Worm (Caenorhabditis elegans): ENCODE results near the gene cri-2.
A peak's percentile ranks its signal among the peaks of the same experiment; 100 is the strongest.

The cri-2 gene

DNA sequence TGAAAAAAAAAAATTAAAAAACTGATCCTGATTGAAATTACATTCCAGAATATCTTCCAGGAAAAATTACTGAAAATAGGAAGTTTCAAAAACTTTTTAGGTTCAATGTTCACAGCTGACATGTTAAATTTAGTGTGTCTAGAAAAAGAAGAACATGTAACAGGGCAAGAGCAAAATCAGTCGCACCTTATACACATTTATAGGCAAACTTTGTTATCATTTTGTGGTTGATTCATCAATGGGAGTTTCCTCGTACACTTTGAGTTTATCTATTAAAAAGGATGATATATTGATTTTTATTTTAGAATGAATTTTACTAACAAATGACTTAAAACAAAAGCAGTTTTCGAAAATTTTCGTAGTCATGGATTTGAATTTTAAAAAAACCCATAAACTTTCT, 41.6 kb downstream of the cri-2 start:
- TF ChIP-seq F23B12.7 (tag; optimal IDR thresholded peaks at IDR 0.05; ENCODE audit: insufficient read depth) = no peak
- TF ChIP-seq aptf-3 (GFP tag; IDR thresholded peaks at IDR 0.05) = no peak
- peak; percentile 42 for TF ChIP-seq nhr-80 (tag; optimal IDR thresholded peaks at IDR 0.05)

DNA sequence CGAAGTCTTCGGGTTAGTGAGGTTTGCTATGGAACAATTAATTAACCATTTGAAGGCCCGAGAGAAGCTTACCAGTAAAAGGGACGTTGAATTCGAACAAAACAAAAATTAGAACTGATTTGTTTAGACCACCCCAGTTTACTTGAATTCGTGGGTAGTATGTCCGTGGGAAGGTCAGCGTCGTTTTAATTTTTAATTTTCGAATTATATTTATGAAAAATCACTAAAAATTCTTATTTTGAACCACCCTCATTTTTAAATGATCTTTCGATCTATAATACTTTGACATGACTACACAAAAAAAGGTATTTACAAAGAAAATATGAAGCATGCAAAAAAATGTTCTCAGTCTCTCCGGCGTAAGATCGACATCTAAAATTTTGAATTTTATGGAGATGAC, 43.8 kb downstream of the cri-2 start, which contains the start of gene C16D9.5:
Gene C16D9.5, minus strand, starts transcription at position 101 of the 400 bp plus-strand sequence.
- TF ChIP-seq ekl-4 (GFP tag; IDR thresholded peaks at IDR 0.05) (no peak), ceh-91 (GFP tag; IDR thresholded peaks at IDR 0.05) (no peak), lin-54 (GFP tag; optimal IDR thresholded peaks at IDR 0.05) (no peak), F39B2.1 (GFP tag; IDR thresholded peaks at IDR 0.05) (no peak), attf-6 (GFP tag; IDR thresholded peaks at IDR 0.05) (no peak)

DNA sequence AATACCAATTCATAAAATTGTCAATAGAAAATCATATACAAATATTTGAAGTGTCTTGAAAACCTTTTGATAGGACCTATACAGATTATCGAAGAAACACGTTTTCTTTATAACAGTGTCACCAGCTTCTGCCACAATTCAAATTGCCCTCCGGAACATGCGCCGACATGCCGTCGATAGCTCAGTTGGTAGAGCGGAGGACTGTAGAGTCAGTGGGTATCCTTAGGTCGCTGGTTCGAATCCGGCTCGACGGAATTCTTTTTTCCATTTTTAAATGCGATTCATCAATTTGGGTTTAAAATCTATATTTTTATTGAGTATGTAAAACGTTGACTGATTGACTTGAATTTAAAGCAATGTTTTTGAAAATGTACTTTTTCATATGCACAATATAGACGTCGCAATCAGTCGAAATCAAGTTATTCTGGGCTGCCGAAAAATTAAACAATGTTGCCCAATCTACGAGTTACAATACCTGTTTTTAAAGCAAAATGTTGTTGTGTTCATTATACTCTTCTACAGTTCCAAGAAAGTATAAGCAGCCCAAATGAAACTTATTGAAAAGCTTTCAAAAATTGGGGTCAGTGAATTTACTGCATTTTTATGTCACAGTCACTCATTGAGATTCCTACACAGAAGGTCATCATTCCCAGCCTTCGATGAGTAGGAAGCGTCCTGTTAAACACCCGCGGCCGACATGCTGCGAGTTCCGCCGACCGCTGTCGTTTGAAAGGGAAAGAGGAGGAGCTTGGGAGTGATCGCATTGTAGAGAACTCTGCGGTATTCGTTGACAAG, 45.9 kb downstream of the cri-2 start:
- no peak for TF ChIP-seq nhr-120 (GFP tag; IDR thresholded peaks at IDR 0.05)
- TF ChIP-seq Y56A3A.18 (GFP tag; IDR thresholded peaks at IDR 0.05) = peak; percentile 77
- no peak for TF ChIP-seq lag-1 (GFP tag; IDR thresholded peaks at IDR 0.05)
- peak; percentile 90 for TF ChIP-seq hmg-1.2 (GFP tag; IDR thresholded peaks at IDR 0.05)
- peak; percentile 82 for TF ChIP-seq Y53G8AR.9 (GFP tag; conservative IDR thresholded peaks at IDR 0.05)
- TF ChIP-seq tlf-1 (GFP tag; optimal IDR thresholded peaks at IDR 0.05) = peak; percentile 71
- TF ChIP-seq ekl-4 (GFP tag; IDR thresholded peaks at IDR 0.05) = peak; percentile 80
- no peak for TF ChIP-seq zim-3 (tag; optimal IDR thresholded peaks at IDR 0.05)
- TF ChIP-seq aptf-3 (GFP tag; IDR thresholded peaks at IDR 0.05) = no peak
- no peak for TF ChIP-seq fkh-3 (tag; optimal IDR thresholded peaks at IDR 0.05)
- no peak for TF ChIP-seq gei-17 (GFP tag; optimal IDR thresholded peaks at IDR 0.05)
- TF ChIP-seq ama-1 (optimal IDR thresholded peaks at IDR 0.05) = peak; percentile 94
- peak in 1 of 2 experiments; percentile 72 for TF ChIP-seq ama-1 (GFP tag; optimal IDR thresholded peaks at IDR 0.05)
- TF ChIP-seq F49E8.2 (tag; optimal IDR thresholded peaks at IDR 0.05; ENCODE audit: insufficient read depth) = peak; percentile 96
- peak; percentile 75 for TF ChIP-seq mcd-1 (GFP tag; IDR thresholded peaks at IDR 0.05)
- TF ChIP-seq B0019.2 (GFP tag; conservative IDR thresholded peaks at IDR 0.05) = no peak
- TF ChIP-seq mel-28 (tag; optimal IDR thresholded peaks at IDR 0.05; ENCODE audit: borderline replicate concordance) = no peak
- peak; percentile 97 for TF ChIP-seq snpc-3.4 (tag; optimal IDR thresholded peaks at IDR 0.05)
- no peak for TF ChIP-seq ztf-22 (GFP tag; optimal IDR thresholded peaks at IDR 0.05)
- TF ChIP-seq bed-2 (GFP tag; IDR thresholded peaks at IDR 0.05) = no peak
- TF ChIP-seq pha-4 (tag; optimal IDR thresholded peaks at IDR 0.05) = no peak
- TF ChIP-seq atf-7 (tag; optimal IDR thresholded peaks at IDR 0.05) = no peak
- peak; percentile 72 for TF ChIP-seq unc-130 (GFP tag; optimal IDR thresholded peaks at IDR 0.05)
- TF ChIP-seq rcor-1 (GFP tag; IDR thresholded peaks at IDR 0.05) = peak; percentile 90
- peak; percentile 39 for TF ChIP-seq ZK185.1 (tag; optimal IDR thresholded peaks at IDR 0.05; ENCODE audit: poor library complexity, severe bottlenecking)
- 0 out of 2 replicates have a peak, but pooled peaks have one; percentile 31 for TF ChIP-seq attf-3 (GFP tag; conservative IDR thresholded peaks at IDR 0.05)
- TF ChIP-seq egl-18 (GFP tag; IDR thresholded peaks at IDR 0.05) = no peak
- peak; percentile 16 for TF ChIP-seq nhr-90 (tag; optimal IDR thresholded peaks at IDR 0.05)
- TF ChIP-seq lin-54 (GFP tag; optimal IDR thresholded peaks at IDR 0.05) = no peak
- peak; percentile 69 for TF ChIP-seq B0261.1 (tag; optimal IDR thresholded peaks at IDR 0.05)
- TF ChIP-seq F33H1.4 (GFP tag; IDR thresholded peaks at IDR 0.05) = peak; percentile 64
- no peak for TF ChIP-seq ccch-3 (GFP tag; optimal IDR thresholded peaks at IDR 0.05)
- TF ChIP-seq madf-6 (GFP tag; IDR thresholded peaks at IDR 0.05) = peak; percentile 89
- no peak for TF ChIP-seq ceh-79 (tag; optimal IDR thresholded peaks at IDR 0.05)
- peak in 2 of 3 experiments; percentile 42 to 47 for TF ChIP-seq lin-35 (GFP tag; optimal IDR thresholded peaks at IDR 0.05)
- peak; percentile 53 for TF ChIP-seq madf-8 (GFP tag; conservative IDR thresholded peaks at IDR 0.05)
- TF ChIP-seq lin-40 (tag; optimal IDR thresholded peaks at IDR 0.05) = peak; percentile 43
- TF ChIP-seq hrde-1 (tag; optimal IDR thresholded peaks at IDR 0.05; ENCODE audit: borderline replicate concordance) = peak; percentile 90

Data from whole organism, young adult.